Worm (Caenorhabditis elegans) whole organism, L1 larva: Measurements from ENCODE around the gene eif-2D.
A peak's percentile ranks its signal among the peaks of the same experiment; 100 is the strongest.

Source experiments
- Y116A8C.19 ChIP-seq: sonication (generic microtip); optimal IDR thresholded peaks from 2 replicates; lab custom pipeline; 2016; ENCODE audit warnings: missing compliant biosample characterization, missing genetic modification characterization, borderline replicate concordance
- alr-1 ChIP-seq: fragments of 200-800 bp; sonication (Bioruptor generic); optimal IDR thresholded peaks from 2 replicates; lab custom pipeline; 2018; ENCODE audit warnings: borderline replicate concordance, mild to moderate bottlenecking, missing genetic modification characterization, missing compliant biosample characterization
- aly-2 ChIP-seq: fragments of 150-350 bp; optimal IDR thresholded peaks from 2 replicates; lab custom pipeline; 2014; ENCODE audit warnings: missing biosample characterization, missing genetic modification characterization
- blmp-1 ChIP-seq: fragments of 150-350 bp; optimal IDR thresholded peaks from 2 replicates; lab custom pipeline; 2014; ENCODE audit warnings: missing biosample characterization, missing genetic modification characterization
- ces-1 ChIP-seq: fragments of 150-350 bp; optimal IDR thresholded peaks from 2 replicates; lab custom pipeline; 2014; ENCODE audit warnings: missing biosample characterization, missing genetic modification reagents, missing genetic modification characterization
- hpl-2 ChIP-seq: fragments of 150-350 bp; optimal IDR thresholded peaks from 2 replicates; lab custom pipeline; 2014; ENCODE audit warnings: missing biosample characterization, missing genetic modification reagents, missing genetic modification characterization
- mdl-1 ChIP-seq, 2 experiments: fragments of 150-350 bp; optimal IDR thresholded peaks; 2 replicates each; lab custom pipeline; 2014 to 2017; ENCODE audit warnings: missing biosample characterization in 2 of 2, missing genetic modification characterization in 2 of 2, inconsistent platforms in 1 of 2
- mep-1 ChIP-seq: fragments of 150-350 bp; optimal IDR thresholded peaks from 2 replicates; lab custom pipeline; 2014; ENCODE audit warnings: missing biosample characterization, missing genetic modification characterization
- nhr-237 ChIP-seq: fragments of 150-350 bp; optimal IDR thresholded peaks from 2 replicates; lab custom pipeline; 2014; ENCODE audit warnings: missing biosample characterization, missing genetic modification characterization
- nhr-77 ChIP-seq: fragments of 150-350 bp; optimal IDR thresholded peaks from 2 replicates; lab custom pipeline; 2014; ENCODE audit warnings: missing biosample characterization, missing genetic modification characterization
- unc-130 ChIP-seq: fragments of 150-350 bp; optimal IDR thresholded peaks from 2 replicates; lab custom pipeline; 2017; ENCODE audit warnings: missing biosample characterization, missing genetic modification characterization, inconsistent platforms

DNA sequence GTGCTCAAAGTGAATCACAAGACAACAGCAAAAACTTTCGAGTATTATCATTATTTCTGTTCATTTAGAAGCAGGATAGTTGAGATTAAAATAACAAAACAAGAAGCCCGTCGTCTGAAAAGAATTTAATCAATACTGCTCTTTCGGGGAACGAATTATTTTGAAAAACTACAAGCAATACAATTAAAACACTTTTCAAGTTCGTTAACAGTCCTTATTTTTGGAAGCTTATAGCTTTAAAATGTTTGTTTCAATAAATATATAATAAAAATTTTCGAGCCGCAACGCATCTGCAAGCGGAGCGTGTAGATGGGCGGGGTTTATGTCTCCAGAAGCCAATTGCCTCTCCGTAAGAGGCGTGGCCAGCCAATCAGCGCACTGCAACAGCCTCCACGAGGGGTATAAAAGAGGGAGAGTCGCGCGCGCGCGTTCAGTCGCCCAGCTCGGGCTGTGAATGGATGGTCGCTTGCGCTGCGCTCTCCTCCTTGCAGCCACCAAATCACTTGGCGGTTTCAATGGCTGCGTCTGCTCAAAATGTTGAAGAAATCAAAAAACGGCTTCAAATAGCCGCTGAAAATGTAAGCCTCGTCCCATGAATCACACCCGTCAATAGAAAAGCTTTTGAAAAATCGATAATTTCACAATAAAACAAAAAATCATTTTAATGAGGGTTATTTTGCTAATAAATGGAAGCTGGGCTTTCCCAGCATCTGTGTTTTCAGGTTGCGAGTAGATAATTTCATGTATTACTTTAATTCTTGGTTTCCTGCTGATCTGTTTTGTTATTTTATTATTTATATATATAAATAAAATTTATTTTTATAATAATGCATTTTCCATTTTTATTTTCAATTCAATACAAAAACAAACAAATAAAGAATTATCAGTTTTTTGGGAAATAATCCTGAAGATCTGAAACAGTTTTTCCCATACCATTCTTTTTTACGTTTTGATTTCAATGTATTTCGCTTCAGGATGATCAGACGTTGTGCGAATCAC, 30.5 kb upstream of the eif-2D start, which contains the start of the genes ift-43 and mdt-26:
- TF ChIP-seq Y116A8C.19 (tag; lab: Kevin White, UChicago) (no peak), ces-1 (GFP tag; lab: Kevin White, UChicago) (no peak), nhr-237 (tag; lab: Kevin White, UChicago) (peak; percentile 74), alr-1 (tag; lab: Kevin White, UChicago) (no peak), hpl-2 (peak; percentile 49), aly-2 (tag; lab: Kevin White, UChicago) (peak; percentile 44), nhr-77 (peak; percentile 66), unc-130 (tag; lab: Kevin White, UChicago) (no peak), mep-1 (peak; percentile 74), blmp-1 (tag; lab: Kevin White, UChicago) (peak; percentile 44), mdl-1 (tag; optimal IDR thresholded peaks at IDR 0.05; lab: Kevin White, UChicago) (peak in 1 of 2 experiments; percentile 78)
